Worm (Caenorhabditis elegans): Measurements from ENCODE around the gene clec-48.

ce11 chrV:18141161-18141560, 16.7 kb upstream of the clec-48 start, which contains the start of gene Y37H2A.11:
- TF ChIP-seq Y53G8AR.9 (GFP tag; conservative IDR thresholded peaks at IDR 0.05) (no peak), ama-1 (optimal IDR thresholded peaks at IDR 0.05) (no peak), ama-1 (GFP tag; optimal IDR thresholded peaks at IDR 0.05) (no peak), ets-4 (GFP tag; optimal IDR thresholded peaks at IDR 0.05) (no peak), B0035.1 (tag; optimal IDR thresholded peaks at IDR 0.05) (no peak), let-607 (tag; optimal IDR thresholded peaks at IDR 0.05) (no peak), ceh-79 (tag; optimal IDR thresholded peaks at IDR 0.05) (no peak), lin-35 (GFP tag; optimal IDR thresholded peaks at IDR 0.05) (no peak), hlh-26 (GFP tag; conservative IDR thresholded peaks at IDR 0.05) (no peak), unc-130 (GFP tag; optimal IDR thresholded peaks at IDR 0.05) (no peak), nhr-90 (tag; optimal IDR thresholded peaks at IDR 0.05) (no peak)

Data from whole organism, young adult.